Worm (Caenorhabditis elegans): ENCODE measurements around the gene F52C12.2.
A peak's percentile ranks its signal among the peaks of the same experiment; 100 is the strongest.

F52C12.2 gene

ce11 chrIV:1916247-1916646 lies 37.1 kb upstream of the F52C12.2 start:
- TF ChIP-seq ceh-39 (tag; optimal IDR thresholded peaks at IDR 0.05) (no peak), cnd-1 (tag; optimal IDR thresholded peaks at IDR 0.05) (peak; percentile 5), ceh-43 (GFP tag; optimal IDR thresholded peaks at IDR 0.05) (peak; percentile 56)

ce11 chrIV:1917819-1918218 lies 35.6 kb upstream of the F52C12.2 start, which contains the start of gene elt-6:
elt-6 (plus strand) TSS chrIV:1917977.
- no peak for TF ChIP-seq drap-1 (GFP tag; optimal IDR thresholded peaks at IDR 0.05)
- TF ChIP-seq nhr-28 (tag; optimal IDR thresholded peaks at IDR 0.05): no peak
- no peak for TF ChIP-seq bed-3 (GFP tag; optimal IDR thresholded peaks at IDR 0.05)
- no peak for TF ChIP-seq unc-120 (tag; optimal IDR thresholded peaks at IDR 0.05; ENCODE audit: poor library complexity, severe bottlenecking)
- no peak for TF ChIP-seq mep-1 (tag; optimal IDR thresholded peaks at IDR 0.05)
- TF ChIP-seq zip-8 (tag; optimal IDR thresholded peaks at IDR 0.05): no peak
- no peak for TF ChIP-seq flh-1 (GFP tag; optimal IDR thresholded peaks at IDR 0.05)
- no peak for TF ChIP-seq nhr-12 (tag; optimal IDR thresholded peaks at IDR 0.05)
- TF ChIP-seq snpc-4 (tag; optimal IDR thresholded peaks at IDR 0.05): no peak
- no peak for TF ChIP-seq tbx-8 (GFP tag; optimal IDR thresholded peaks at IDR 0.05)
- TF ChIP-seq ceh-83 (GFP tag; optimal IDR thresholded peaks at IDR 0.05): no peak
- no peak for TF ChIP-seq ceh-39 (tag; optimal IDR thresholded peaks at IDR 0.05)
- no peak for TF ChIP-seq sptf-1 (tag; optimal IDR thresholded peaks at IDR 0.05)
- TF ChIP-seq hlh-1 (tag; optimal IDR thresholded peaks at IDR 0.05): no peak
- no peak for TF ChIP-seq nhr-2 (tag; optimal IDR thresholded peaks at IDR 0.05)
- TF ChIP-seq blmp-1 (tag; optimal IDR thresholded peaks at IDR 0.05): no peak
- no peak for TF ChIP-seq elt-3 (tag; optimal IDR thresholded peaks at IDR 0.05)

ce11 chrIV:1920513-1920912 lies 32.9 kb upstream of the F52C12.2 start:
- TF ChIP-seq elt-3 (tag; optimal IDR thresholded peaks at IDR 0.05) (no peak), mls-2 (tag; optimal IDR thresholded peaks at IDR 0.05) (no peak), sptf-1 (tag; optimal IDR thresholded peaks at IDR 0.05) (no peak), unc-62 (GFP tag; optimal IDR thresholded peaks at IDR 0.05) (no peak), ceh-43 (GFP tag; optimal IDR thresholded peaks at IDR 0.05) (no peak), ham-2 (GFP tag; optimal IDR thresholded peaks at IDR 0.05) (no peak), unc-39 (tag; optimal IDR thresholded peaks at IDR 0.05) (no peak), nhr-28 (tag; optimal IDR thresholded peaks at IDR 0.05) (no peak)

- TF ChIP-seq nhr-28 (tag; optimal IDR thresholded peaks at IDR 0.05) (no peak), lsy-2 (tag; optimal IDR thresholded peaks at IDR 0.05) (no peak), ham-2 (GFP tag; optimal IDR thresholded peaks at IDR 0.05) (no peak), drap-1 (GFP tag; optimal IDR thresholded peaks at IDR 0.05) (no peak), mls-2 (tag; optimal IDR thresholded peaks at IDR 0.05) (no peak), sem-2 (GFP tag; optimal IDR thresholded peaks at IDR 0.05) (no peak), pha-4 (tag; optimal IDR thresholded peaks at IDR 0.05) (no peak), ceh-39 (tag; optimal IDR thresholded peaks at IDR 0.05) (no peak), zip-8 (tag; optimal IDR thresholded peaks at IDR 0.05) (no peak), nhr-76 (tag; optimal IDR thresholded peaks at IDR 0.05) (no peak), hlh-1 (tag; optimal IDR thresholded peaks at IDR 0.05) (no peak), M03D4.4 (tag; optimal IDR thresholded peaks at IDR 0.05) (no peak)
These were observed 29.7 kb upstream of the F52C12.2 start, which contains the start of gene denn-4 for ce11 chrIV:1923722-1924121. denn-4 (plus strand) TSS chrIV:1924001.

- TF ChIP-seq snpc-4 (tag; optimal IDR thresholded peaks at IDR 0.05): no peak
- TF ChIP-seq mls-2 (tag; optimal IDR thresholded peaks at IDR 0.05): no peak
- no peak for TF ChIP-seq lin-32 (GFP tag; optimal IDR thresholded peaks at IDR 0.05)
- TF ChIP-seq mab-5 (tag; optimal IDR thresholded peaks at IDR 0.05): no peak
- no peak for TF ChIP-seq lin-13 (tag; optimal IDR thresholded peaks at IDR 0.05)
- TF ChIP-seq ceh-43 (GFP tag; optimal IDR thresholded peaks at IDR 0.05): no peak
- no peak for TF ChIP-seq sem-2 (GFP tag; optimal IDR thresholded peaks at IDR 0.05)
- no peak for TF ChIP-seq unc-120 (tag; optimal IDR thresholded peaks at IDR 0.05; ENCODE audit: poor library complexity, severe bottlenecking)
- TF ChIP-seq tbx-8 (GFP tag; optimal IDR thresholded peaks at IDR 0.05): no peak
- no peak for TF ChIP-seq elt-3 (tag; optimal IDR thresholded peaks at IDR 0.05)
- no peak for TF ChIP-seq pha-4 (tag; optimal IDR thresholded peaks at IDR 0.05)
- no peak for TF ChIP-seq sptf-1 (tag; optimal IDR thresholded peaks at IDR 0.05)
- no peak for TF ChIP-seq nhr-2 (tag; optimal IDR thresholded peaks at IDR 0.05)
- no peak for TF ChIP-seq lsy-2 (tag; optimal IDR thresholded peaks at IDR 0.05)
- TF ChIP-seq ham-2 (GFP tag; optimal IDR thresholded peaks at IDR 0.05): no peak
- no peak for TF ChIP-seq nhr-12 (tag; optimal IDR thresholded peaks at IDR 0.05)
These were observed 29.2 kb upstream of the F52C12.2 start for ce11 chrIV:1924178-1924577.
